Fruit fly (Drosophila melanogaster): ENCODE results near the gene CG6333.

Gene CG6333

dm6 chr3L:17488622-17489391 lies 2.8 kb upstream of the CG6333 start (continued):
- TF ChIP-seq sens (GFP tag) (peak; percentile 71), fd64A (GFP tag; optimal IDR thresholded peaks at IDR 0.05) (peak; percentile 4), ATbp (GFP tag; optimal IDR thresholded peaks at IDR 0.05) (peak; percentile 30), CG17186 (GFP tag; optimal IDR thresholded peaks at IDR 0.05) (no peak), sd (tag; optimal IDR thresholded peaks at IDR 0.05) (peak; percentile 31)

dm6 chr3L:17486794-17487726 lies 1.0 kb upstream of the CG6333 start, which contains the start of gene Oatp74D:
Gene Oatp74D, plus strand, starts transcription at chr3L:17487118.
- TF ChIP-seq cato (GFP tag; optimal IDR thresholded peaks at IDR 0.05; ENCODE audit: borderline replicate concordance) (peak; percentile 31), CG13894 (tag; optimal IDR thresholded peaks at IDR 0.05) (peak; percentile 71), Dfd (GFP tag; optimal IDR thresholded peaks at IDR 0.05) (no peak), Dbx (GFP tag; IDR thresholded peaks at IDR 0.05) (peak; percentile 45; the same call in 1 of the 3 replicates), nom (GFP tag; optimal IDR thresholded peaks at IDR 0.05) (peak; percentile 20), pnt (GFP tag; optimal IDR thresholded peaks at IDR 0.05) (peak; percentile 22), unc-4 (GFP tag; IDR thresholded peaks at IDR 0.05; ENCODE audit: partially characterized antibody) (no peak), CTCF (GFP tag; optimal IDR thresholded peaks at IDR 0.05) (no peak), NC2β (GFP tag; optimal IDR thresholded peaks at IDR 0.05) (peak; percentile 27), CG11398 (GFP tag; optimal IDR thresholded peaks at IDR 0.05) (peak; percentile 3), CG7928 (GFP tag; optimal IDR thresholded peaks at IDR 0.05) (no peak), CG18011 (GFP tag; optimal IDR thresholded peaks at IDR 0.05) (peak; percentile 13), run (tag; optimal IDR thresholded peaks at IDR 0.05) (no peak), dm (GFP tag; optimal IDR thresholded peaks at IDR 0.05) (peak; percentile 1), Aef1 (GFP tag; IDR thresholded peaks at IDR 0.05) (no peak), Xrp1 (GFP tag; IDR thresholded peaks at IDR 0.05) (peak; percentile 26; the same call in 1 of the 2 replicates), Adf1 (GFP tag; IDR thresholded peaks at IDR 0.05) (peak; percentile 99), CoRest (tag; optimal IDR thresholded peaks at IDR 0.05) (peak; percentile 16), CG7786 (GFP tag; optimal IDR thresholded peaks at IDR 0.05) (no peak), pb (GFP tag; optimal IDR thresholded peaks at IDR 0.05) (peak; percentile 18), CG12104 (GFP tag; optimal IDR thresholded peaks at IDR 0.05) (peak; percentile 56), slp2 (GFP tag; optimal IDR thresholded peaks at IDR 0.05) (peak; percentile 8), luna (GFP tag; optimal IDR thresholded peaks at IDR 0.05) (no peak), CG1233 (GFP tag; optimal IDR thresholded peaks at IDR 0.05) (peak; percentile 73), CG12391 (tag; optimal IDR thresholded peaks at IDR 0.05) (peak; percentile 2), scrt (GFP tag; optimal IDR thresholded peaks at IDR 0.05) (peak; percentile 39), CG6254 (GFP tag; optimal IDR thresholded peaks at IDR 0.05) (peak; percentile 52), Ets65A (GFP tag) (peak; percentile 74), gsb-n (tag; optimal IDR thresholded peaks at IDR 0.05) (peak; percentile 53), gcm (GFP tag; optimal IDR thresholded peaks at IDR 0.05) (peak; percentile 25), Usf (GFP tag; optimal IDR thresholded peaks at IDR 0.05) (no peak), Dip3 (GFP tag; optimal IDR thresholded peaks at IDR 0.05) (peak; percentile 2), CG11456 (GFP tag; IDR thresholded peaks at IDR 0.05) (no peak), chif (GFP tag; optimal IDR thresholded peaks at IDR 0.05) (peak in 1 of 2 experiments; percentile 25), YL-1 (GFP tag; optimal IDR thresholded peaks at IDR 0.05) (peak; percentile 0), CG18599 (GFP tag; optimal IDR thresholded peaks at IDR 0.05) (peak; percentile 59), hth (optimal IDR thresholded peaks at IDR 0.05) (no peak), Dip2 (GFP tag; IDR thresholded peaks at IDR 0.05) (no peak), Atf6 (GFP tag; IDR thresholded peaks at IDR 0.05) (peak; percentile 31), vvl (GFP tag; IDR thresholded peaks at IDR 0.05) (peak; percentile 85), CG15601 (tag; optimal IDR thresholded peaks at IDR 0.05) (peak; percentile 67)

All from whole organism, embryonic.